Comparison of ENCODE assay signal across 6 worm cellular contexts in genomic region chrII:9264689-9265278, ce11.
A peak's percentile ranks its signal among the peaks of the same experiment; 100 is the strongest.
TF ChIP-seq lines count a peak whose summit lies in the region.

No protein-coding gene starts in this region.

TF ChIP-seq in whole organism, L1 larva, 84 proteins besides CTCF, POLR2A, EP300 and RAD21 (continues in another document):
- TF ChIP-seq egl-13 (tag; optimal IDR thresholded peaks at IDR 0.05; lab: Kevin White, UChicago) (no peak), pqm-1 (tag; optimal IDR thresholded peaks at IDR 0.05; lab: Kevin White, UChicago) (no peak), nhr-47 (tag; optimal IDR thresholded peaks at IDR 0.05; lab: Kevin White, UChicago) (peak; percentile 6), pag-3 (tag; optimal IDR thresholded peaks at IDR 0.05; lab: Kevin White, UChicago; ENCODE audit: borderline replicate concordance, insufficient read depth) (peak; percentile 68), nhr-19 (GFP tag; conservative IDR thresholded peaks at IDR 0.05; lab: Robert Waterston, UW) (0 out of 2 replicates have a peak, but pooled peaks have one; percentile 32), nhr-71 (tag; optimal IDR thresholded peaks at IDR 0.05; lab: Kevin White, UChicago) (peak; percentile 70), fkh-8 (tag; optimal IDR thresholded peaks at IDR 0.05; lab: Kevin White, UChicago) (peak; percentile 39), lin-35 (GFP tag; optimal IDR thresholded peaks at IDR 0.05; lab: Kevin White, UChicago) (peak in 1 of 2 experiments; percentile 21), mab-9 (GFP tag; IDR thresholded peaks at IDR 0.05; lab: Robert Waterston, UW) (peak; percentile 43; the same call in 1 of the 2 replicates), zag-1 (tag; optimal IDR thresholded peaks at IDR 0.05; lab: Kevin White, UChicago) (no peak), efl-1 (optimal IDR thresholded peaks at IDR 0.05; lab: Kevin White, UChicago) (peak; percentile 4 to 22), efl-1 (GFP tag; optimal IDR thresholded peaks at IDR 0.05 in 1 of 2; lab: Kevin White, UChicago) (no peak), unc-62 (GFP tag; optimal IDR thresholded peaks at IDR 0.05; lab: Kevin White, UChicago) (no peak), mep-1 (tag; optimal IDR thresholded peaks at IDR 0.05; lab: Kevin White, UChicago) (peak; percentile 16)

TF ChIP-seq in whole organism, L2 larva, 48 proteins besides CTCF, POLR2A, EP300 and RAD21 (continues in another document):
- TF ChIP-seq nhr-77 (tag; optimal IDR thresholded peaks at IDR 0.05; lab: Kevin White, UChicago) = no peak
- peak; percentile 28 for TF ChIP-seq sma-9 (GFP tag; optimal IDR thresholded peaks at IDR 0.05; lab: Kevin White, UChicago)
- no peak for TF ChIP-seq sma-9 (tag; optimal IDR thresholded peaks at IDR 0.05; lab: Kevin White, UChicago)
- no peak for TF ChIP-seq sma-3 (GFP tag; optimal IDR thresholded peaks at IDR 0.05; lab: Kevin White, UChicago)
- no peak for TF ChIP-seq snpc-4 (tag; optimal IDR thresholded peaks at IDR 0.05; lab: Kevin White, UChicago)
- no peak for TF ChIP-seq lin-11 (tag; optimal IDR thresholded peaks at IDR 0.05; lab: Kevin White, UChicago)
- TF ChIP-seq ZK546.5 (tag; optimal IDR thresholded peaks at IDR 0.05; lab: Kevin White, UChicago) = no peak
- TF ChIP-seq nhr-237 (tag; optimal IDR thresholded peaks at IDR 0.05; lab: Kevin White, UChicago) = no peak
- peak; percentile 57 for TF ChIP-seq C34F6.9 (tag; optimal IDR thresholded peaks at IDR 0.05; lab: Kevin White, UChicago)
- TF ChIP-seq fos-1 (tag; optimal IDR thresholded peaks at IDR 0.05; lab: Kevin White, UChicago) = no peak
- peak; percentile 5 for TF ChIP-seq egl-27 (tag; optimal IDR thresholded peaks at IDR 0.05; lab: Kevin White, UChicago)
- no peak for TF ChIP-seq ztf-11 (tag; optimal IDR thresholded peaks at IDR 0.05; lab: Kevin White, UChicago)
- TF ChIP-seq gmeb-1 (tag; optimal IDR thresholded peaks at IDR 0.05; lab: Kevin White, UChicago) = no peak
- no peak for TF ChIP-seq R02D3.7 (tag; optimal IDR thresholded peaks at IDR 0.05; lab: Kevin White, UChicago)
- TF ChIP-seq sem-4 (tag; optimal IDR thresholded peaks at IDR 0.05; lab: Kevin White, UChicago) = peak; percentile 28
- peak; percentile 50 for TF ChIP-seq F13H6.1 (tag; optimal IDR thresholded peaks at IDR 0.05; lab: Kevin White, UChicago)

TF ChIP-seq in whole organism, L3 larva, 47 proteins besides CTCF, POLR2A, EP300 and RAD21:
- peak; percentile 82 for TF ChIP-seq lin-39 (tag; optimal IDR thresholded peaks at IDR 0.05; lab: Kevin White, UChicago)
- no peak for TF ChIP-seq zag-1 (tag; optimal IDR thresholded peaks at IDR 0.05; lab: Kevin White, UChicago)
- TF ChIP-seq nhr-11 (tag; optimal IDR thresholded peaks at IDR 0.05; lab: Kevin White, UChicago) = no peak
- TF ChIP-seq egl-5 (tag; optimal IDR thresholded peaks at IDR 0.05; lab: Kevin White, UChicago) = peak; percentile 82
- peak; percentile 50 for TF ChIP-seq elt-1 (tag; optimal IDR thresholded peaks at IDR 0.05; lab: Kevin White, UChicago)
- TF ChIP-seq nfya-1 (tag; optimal IDR thresholded peaks at IDR 0.05; lab: Kevin White, UChicago; ENCODE audit: insufficient read depth) = peak; percentile 64

TF ChIP-seq in whole organism, L4 larva, 104 proteins besides CTCF, POLR2A, EP300 and RAD21 (continues in another document):
- TF ChIP-seq lin-39 (tag; optimal IDR thresholded peaks at IDR 0.05; lab: Kevin White, UChicago) (no peak), daf-16 (GFP tag; optimal IDR thresholded peaks at IDR 0.05; lab: Kevin White, UChicago) (peak in 1 of 2 experiments; percentile 57), daf-16 (tag; optimal IDR thresholded peaks at IDR 0.05; lab: Kevin White, UChicago) (no peak), snpc-4 (tag; optimal IDR thresholded peaks at IDR 0.05; lab: Kevin White, UChicago) (no peak), tag-97 (GFP tag; IDR thresholded peaks at IDR 0.05; lab: Robert Waterston, UW) (no peak), hmg-1.1 (GFP tag; IDR thresholded peaks at IDR 0.05; lab: Robert Waterston, UW) (peak; percentile 25; the same call in 1 of the 2 replicates), nhr-237 (tag; optimal IDR thresholded peaks at IDR 0.05; lab: Kevin White, UChicago) (no peak), zag-1 (tag; optimal IDR thresholded peaks at IDR 0.05; lab: Kevin White, UChicago) (no peak), gei-8 (GFP tag; optimal IDR thresholded peaks at IDR 0.05; lab: Kevin White, UChicago) (no peak), ceh-32 (tag; optimal IDR thresholded peaks at IDR 0.05; lab: Kevin White, UChicago; ENCODE audit: poor library complexity) (no peak), saeg-2 (GFP tag; IDR thresholded peaks at IDR 0.05; lab: Robert Waterston, UW) (no peak), F10B5.3 (tag; optimal IDR thresholded peaks at IDR 0.05; lab: Kevin White, UChicago) (no peak), lim-7 (GFP tag; IDR thresholded peaks at IDR 0.05; lab: Robert Waterston, UW) (no peak), F44E2.7 (GFP tag; IDR thresholded peaks at IDR 0.05; lab: Robert Waterston, UW) (no peak), ceh-44 (GFP tag; IDR thresholded peaks at IDR 0.05; lab: Robert Waterston, UW) (no peak), fkh-10 (GFP tag; optimal IDR thresholded peaks at IDR 0.05; lab: Kevin White, UChicago) (no peak), ceh-20 (GFP tag; IDR thresholded peaks at IDR 0.05; lab: Robert Waterston, UW) (no peak), set-16 (GFP tag; IDR thresholded peaks at IDR 0.05; lab: Robert Waterston, UW) (no peak), ctbp-1 (GFP tag; IDR thresholded peaks at IDR 0.05; lab: Robert Waterston, UW) (no peak), lin-38 (GFP tag; IDR thresholded peaks at IDR 0.05; lab: Robert Waterston, UW) (no peak), lsy-2 (tag; optimal IDR thresholded peaks at IDR 0.05; lab: Kevin White, UChicago) (peak in 1 of 2 experiments; percentile 41)

TF ChIP-seq in whole organism, late embryonic, 69 proteins besides CTCF, POLR2A, EP300 and RAD21:
- TF ChIP-seq unc-42 (tag; optimal IDR thresholded peaks at IDR 0.05; lab: Kevin White, UChicago) (no peak), nfya-1 (tag; optimal IDR thresholded peaks at IDR 0.05; lab: Kevin White, UChicago) (peak; percentile 20), ref-2 (tag; optimal IDR thresholded peaks at IDR 0.05; lab: Kevin White, UChicago) (no peak), ceh-14 (tag; optimal IDR thresholded peaks at IDR 0.05; lab: Kevin White, UChicago) (peak; percentile 14), rnt-1 (tag; optimal IDR thresholded peaks at IDR 0.05; lab: Kevin White, UChicago) (peak; percentile 61), ceh-31 (tag; optimal IDR thresholded peaks at IDR 0.05; lab: Kevin White, UChicago) (peak; percentile 33), unc-86 (tag; optimal IDR thresholded peaks at IDR 0.05; lab: Kevin White, UChicago) (no peak), zip-5 (tag; optimal IDR thresholded peaks at IDR 0.05; lab: Kevin White, UChicago) (no peak), sox-2 (GFP tag; IDR thresholded peaks at IDR 0.05; lab: Robert Waterston, UW) (no peak), ceh-18 (tag; optimal IDR thresholded peaks at IDR 0.05; lab: Kevin White, UChicago) (peak; percentile 32), unc-55 (GFP tag; optimal IDR thresholded peaks at IDR 0.05; lab: Kevin White, UChicago) (peak; percentile 93), K09A11.1 (tag; optimal IDR thresholded peaks at IDR 0.05; lab: Kevin White, UChicago; ENCODE audit: insufficient read depth) (no peak), ets-4 (tag; optimal IDR thresholded peaks at IDR 0.05; lab: Kevin White, UChicago) (no peak), pat-9 (tag; optimal IDR thresholded peaks at IDR 0.05; lab: Kevin White, UChicago) (no peak), hlh-8 (tag; optimal IDR thresholded peaks at IDR 0.05; lab: Kevin White, UChicago) (peak; percentile 87), fkh-6 (tag; optimal IDR thresholded peaks at IDR 0.05; lab: Kevin White, UChicago) (no peak), elt-2 (tag; optimal IDR thresholded peaks at IDR 0.05; lab: Kevin White, UChicago) (no peak), ztf-16 (tag; optimal IDR thresholded peaks at IDR 0.05; lab: Kevin White, UChicago) (no peak)

TF ChIP-seq in whole organism, mixed stage, embryonic, 35 proteins besides CTCF, POLR2A, EP300 and RAD21:
- no peak for TF ChIP-seq flh-1 (GFP tag; optimal IDR thresholded peaks at IDR 0.05; lab: Kevin White, UChicago)
- peak; percentile 86 for TF ChIP-seq unc-62 (GFP tag; optimal IDR thresholded peaks at IDR 0.05; lab: Kevin White, UChicago)
- peak; percentile 66 for TF ChIP-seq unc-120 (tag; optimal IDR thresholded peaks at IDR 0.05; lab: Kevin White, UChicago; ENCODE audit: poor library complexity, severe bottlenecking)
- TF ChIP-seq ceh-83 (GFP tag; optimal IDR thresholded peaks at IDR 0.05; lab: Kevin White, UChicago) = no peak
- peak; percentile 39 for TF ChIP-seq cnd-1 (tag; optimal IDR thresholded peaks at IDR 0.05; lab: Kevin White, UChicago)
- TF ChIP-seq ces-1 (GFP tag; optimal IDR thresholded peaks at IDR 0.05; lab: Kevin White, UChicago) = peak; percentile 16
- peak; percentile 70 for TF ChIP-seq lin-32 (GFP tag; optimal IDR thresholded peaks at IDR 0.05; lab: Kevin White, UChicago)
- peak; percentile 79 for TF ChIP-seq hlh-1 (tag; optimal IDR thresholded peaks at IDR 0.05; lab: Kevin White, UChicago)
- TF ChIP-seq mab-5 (tag; optimal IDR thresholded peaks at IDR 0.05; lab: Kevin White, UChicago) = peak; percentile 90

Comparison
In these comparisons a context has a peak if more than half of its experiments do, and no peak if none do; other contexts are left out.
1. Of the 29 proteins assayed by ChIP-seq in both whole organism, L4 larva and whole organism, L1 larva: peak only in whole organism, L4 larva: aha-1 and nhr-11; only in whole organism, L1 larva: mep-1 and unc-130; in both: none; in neither: 22; mixed calls (peak in some experiments, not most) for 3.